Worm (Caenorhabditis elegans) whole organism, midembryonic: ENCODE data around the gene clec-221.

ENCODE experiments used
- med-1 ChIP-seq: sonication (generic microtip); optimal IDR thresholded peaks from 2 replicates; lab custom pipeline; 2017; ENCODE audit warnings: missing genetic modification characterization, mild to moderate bottlenecking, missing compliant biosample characterization, antibody characterized with exemption, missing genetic modification reagents; ENCODE audit not compliant: insufficient read depth
- ref-1 ChIP-seq: fragments of 200-800 bp; sonication (Bioruptor generic); conservative IDR thresholded peaks from 2 replicates; pipeline ENCODE4 v1.3.6; 2022; ENCODE audit warnings: missing genetic modification reagents, missing genetic modification characterization, missing compliant biosample characterization

DNA sequence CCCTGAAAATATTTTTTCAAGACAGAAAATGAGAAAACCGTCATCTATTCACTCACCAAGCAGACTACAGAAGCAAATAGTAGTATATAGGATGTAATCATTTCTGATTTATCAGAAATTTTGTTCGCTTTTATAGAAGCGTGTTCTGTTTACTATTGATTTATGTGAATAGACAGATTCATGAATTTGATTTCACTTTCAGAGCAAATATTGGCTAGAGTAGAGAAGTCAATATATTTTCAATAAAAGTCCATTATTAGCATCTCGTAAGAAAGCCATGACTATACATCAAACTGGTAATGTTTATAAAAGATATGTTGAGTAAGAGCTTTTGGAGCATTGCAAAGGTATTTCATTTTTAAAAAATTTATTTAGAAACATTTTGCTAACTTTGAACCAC is 23.0 kb downstream of the clec-221 start, which contains the start of gene scvp-1:
- TF ChIP-seq med-1 (GFP tag; lab: Kevin White, UChicago) (no peak), ref-1 (GFP tag; lab: Robert Waterston, UW) (no peak)
